Worm (Caenorhabditis elegans): ENCODE measurements around the gene C36B7.4.
A peak's percentile ranks its signal among the peaks of the same experiment; 100 is the strongest.

C36B7.4 gene

DNA sequence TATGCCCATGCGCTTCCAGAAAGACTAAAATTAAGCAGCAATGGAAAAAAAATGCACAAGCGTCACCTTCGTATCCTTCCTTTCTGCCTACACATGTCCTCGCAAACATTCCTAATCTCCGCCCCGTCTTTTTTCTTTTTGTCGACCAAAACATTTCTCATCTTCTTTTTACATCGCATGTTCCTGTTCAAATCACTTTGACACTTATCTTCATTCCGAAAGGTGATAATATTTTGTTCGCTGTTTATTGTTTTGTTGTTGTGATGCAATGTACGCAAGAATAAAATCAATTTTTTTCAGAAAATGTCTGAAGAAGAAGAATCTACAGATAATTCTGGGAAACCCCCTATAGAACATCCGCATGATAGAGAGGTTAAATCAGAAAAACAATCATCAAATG is 40.5 kb upstream of the C36B7.4 start, which contains the start of gene ist-1:
ist-1 (plus strand) TSS at position 301 of the 400 bp plus-strand sequence.
- no peak for TF ChIP-seq ceh-45 (GFP tag; IDR thresholded peaks at IDR 0.05)

DNA sequence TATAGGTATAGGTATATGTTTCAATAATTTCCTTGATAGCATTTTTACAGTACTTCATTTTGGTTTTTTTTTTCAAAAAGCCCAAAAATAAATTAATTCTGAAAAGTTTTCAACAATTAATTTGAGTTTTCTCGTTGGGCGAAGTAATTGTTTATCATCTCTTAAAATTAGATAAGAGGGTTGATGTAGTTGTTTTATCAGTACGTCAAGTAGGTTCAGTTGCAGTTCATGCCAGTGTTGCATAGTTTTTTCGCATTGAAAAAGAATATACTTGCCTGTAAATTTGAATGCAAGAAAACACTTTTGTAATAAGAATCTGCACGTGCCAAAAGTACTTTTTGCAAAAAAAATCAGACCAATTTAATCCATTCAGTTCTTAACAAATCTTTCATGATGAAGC is 39.4 kb upstream of the C36B7.4 start:
- TF ChIP-seq pat-9 (tag; optimal IDR thresholded peaks at IDR 0.05) (no peak), elt-2 (tag; optimal IDR thresholded peaks at IDR 0.05) (peak; percentile 66)

ce11 chrX:7124044-7124443 is 38.2 kb upstream of the C36B7.4 start:
- TF ChIP-seq unc-86 (tag; optimal IDR thresholded peaks at IDR 0.05) (no peak), madf-2 (tag; optimal IDR thresholded peaks at IDR 0.05) (no peak), elt-2 (tag; optimal IDR thresholded peaks at IDR 0.05) (no peak), hlh-8 (tag; optimal IDR thresholded peaks at IDR 0.05) (no peak), pha-2 (tag; optimal IDR thresholded peaks at IDR 0.05) (no peak), elt-4 (tag; optimal IDR thresholded peaks at IDR 0.05) (no peak), ceh-45 (GFP tag; IDR thresholded peaks at IDR 0.05) (no peak), syd-9 (tag; optimal IDR thresholded peaks at IDR 0.05) (no peak), fkh-10 (GFP tag; optimal IDR thresholded peaks at IDR 0.05) (no peak), ceh-9 (tag; optimal IDR thresholded peaks at IDR 0.05) (no peak), unc-42 (tag; optimal IDR thresholded peaks at IDR 0.05) (no peak)

DNA sequence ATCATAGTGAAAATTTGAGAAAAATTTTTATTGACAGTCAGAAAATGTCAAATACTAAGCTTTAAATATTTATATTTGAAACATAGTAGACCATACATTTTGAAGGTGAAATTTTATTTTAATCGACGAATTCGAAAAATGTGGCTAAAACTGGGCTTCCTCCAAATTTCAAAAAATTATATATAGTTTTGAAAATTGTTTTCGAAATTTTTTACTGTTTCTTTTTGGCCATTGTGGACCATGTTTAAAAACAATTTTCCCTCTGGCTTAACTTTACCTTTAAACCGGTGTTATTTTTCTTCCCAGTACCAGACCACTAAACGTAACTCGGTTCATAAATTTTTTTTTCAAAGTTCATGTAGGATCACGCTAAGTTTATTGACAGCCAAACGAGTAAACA is 36.8 kb upstream of the C36B7.4 start:
- TF ChIP-seq nfya-1 (tag; optimal IDR thresholded peaks at IDR 0.05) (no peak), K09A11.1 (tag; optimal IDR thresholded peaks at IDR 0.05; ENCODE audit: insufficient read depth) (no peak), sox-2 (GFP tag; IDR thresholded peaks at IDR 0.05) (no peak), pat-9 (tag; optimal IDR thresholded peaks at IDR 0.05) (no peak), ceh-45 (GFP tag; IDR thresholded peaks at IDR 0.05) (no peak), ref-2 (tag; optimal IDR thresholded peaks at IDR 0.05) (no peak), odd-2 (tag; optimal IDR thresholded peaks at IDR 0.05) (no peak)

DNA sequence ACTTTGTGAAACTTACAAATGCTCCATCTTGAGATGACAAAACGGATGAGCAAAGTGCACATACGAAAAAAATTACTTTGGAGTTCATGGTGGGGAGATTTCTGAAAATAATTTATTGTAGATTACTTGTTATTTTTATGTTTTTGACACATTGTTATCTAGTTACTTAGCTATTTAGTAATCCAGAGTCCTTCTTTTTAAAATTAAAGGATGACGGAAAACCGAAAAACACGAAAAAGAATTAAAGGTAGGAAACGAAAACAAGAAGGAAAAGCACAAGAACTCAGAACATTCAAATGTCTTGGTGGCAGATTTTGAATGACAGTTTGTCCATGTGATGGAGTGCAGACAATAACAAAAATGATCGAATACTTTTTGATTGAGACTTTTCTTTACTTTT is 31.1 kb upstream of the C36B7.4 start, which contains the start of gene hen-1:
hen-1 (minus strand) TSS at position 101 of the 400 bp plus-strand sequence.
- TF ChIP-seq unc-42 (tag; optimal IDR thresholded peaks at IDR 0.05) (no peak), ceh-2 (tag; optimal IDR thresholded peaks at IDR 0.05) (no peak), ref-2 (tag; optimal IDR thresholded peaks at IDR 0.05) (no peak), hlh-13 (GFP tag; optimal IDR thresholded peaks at IDR 0.05) (no peak), ceh-30 (tag; optimal IDR thresholded peaks at IDR 0.05) (no peak), fax-1 (tag; optimal IDR thresholded peaks at IDR 0.05) (no peak), pax-1 (tag; optimal IDR thresholded peaks at IDR 0.05) (no peak), T23F11.4 (GFP tag; optimal IDR thresholded peaks at IDR 0.05) (no peak), nhr-11 (tag; optimal IDR thresholded peaks at IDR 0.05) (no peak), madf-2 (tag; optimal IDR thresholded peaks at IDR 0.05) (no peak), odd-2 (tag; optimal IDR thresholded peaks at IDR 0.05) (no peak)

DNA sequence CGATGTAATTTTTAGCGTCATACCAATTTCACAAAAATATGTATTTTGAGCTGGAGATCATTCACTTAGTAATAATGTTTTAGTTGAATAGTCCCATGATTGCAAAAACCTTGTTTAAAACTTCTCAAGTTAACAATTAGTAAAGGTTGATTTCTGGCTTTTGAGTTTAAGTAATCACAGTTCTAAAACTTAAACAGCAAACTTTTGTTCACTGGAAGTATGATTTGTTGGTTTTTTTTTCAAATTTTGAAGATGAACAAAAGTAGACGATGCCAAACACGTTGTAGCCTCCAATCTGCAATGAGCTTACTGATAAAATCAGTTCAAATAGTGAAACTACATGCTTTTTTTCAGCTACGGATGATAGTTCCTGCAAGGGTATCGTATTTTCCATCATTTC is 26.8 kb upstream of the C36B7.4 start, which contains the start of gene C36B7.1:
C36B7.1 (plus strand) TSS at position 301 of the 400 bp plus-strand sequence.
- no peak for TF ChIP-seq C38D4.7 (GFP tag; optimal IDR thresholded peaks at IDR 0.05)
- TF ChIP-seq F13H6.1 (tag; optimal IDR thresholded peaks at IDR 0.05): no peak
- TF ChIP-seq unc-55 (GFP tag; optimal IDR thresholded peaks at IDR 0.05): no peak
- TF ChIP-seq ceh-6 (GFP tag; optimal IDR thresholded peaks at IDR 0.05): no peak
- no peak for TF ChIP-seq madf-2 (tag; optimal IDR thresholded peaks at IDR 0.05)
- no peak for TF ChIP-seq fax-1 (tag; optimal IDR thresholded peaks at IDR 0.05)
- TF ChIP-seq ceh-30 (tag; optimal IDR thresholded peaks at IDR 0.05): no peak
- no peak for TF ChIP-seq Y22D7AL.16 (tag; optimal IDR thresholded peaks at IDR 0.05)
- TF ChIP-seq pha-2 (tag; optimal IDR thresholded peaks at IDR 0.05): no peak
- no peak for TF ChIP-seq tbx-7 (tag; optimal IDR thresholded peaks at IDR 0.05)
- TF ChIP-seq ahr-1 (tag; optimal IDR thresholded peaks at IDR 0.05): no peak
- no peak for TF ChIP-seq ama-1 (optimal IDR thresholded peaks at IDR 0.05)
- no peak for TF ChIP-seq ceh-9 (tag; optimal IDR thresholded peaks at IDR 0.05)
- no peak for TF ChIP-seq hlh-15 (tag; optimal IDR thresholded peaks at IDR 0.05)
- TF ChIP-seq tbx-2 (tag; optimal IDR thresholded peaks at IDR 0.05): no peak
- no peak for TF ChIP-seq pat-9 (tag; optimal IDR thresholded peaks at IDR 0.05)
- no peak for TF ChIP-seq elt-4 (tag; optimal IDR thresholded peaks at IDR 0.05)
- no peak for TF ChIP-seq ztf-16 (tag; optimal IDR thresholded peaks at IDR 0.05)
